Worm (Caenorhabditis elegans): ENCODE results near the gene dkf-2.

Gene dkf-2

DNA sequence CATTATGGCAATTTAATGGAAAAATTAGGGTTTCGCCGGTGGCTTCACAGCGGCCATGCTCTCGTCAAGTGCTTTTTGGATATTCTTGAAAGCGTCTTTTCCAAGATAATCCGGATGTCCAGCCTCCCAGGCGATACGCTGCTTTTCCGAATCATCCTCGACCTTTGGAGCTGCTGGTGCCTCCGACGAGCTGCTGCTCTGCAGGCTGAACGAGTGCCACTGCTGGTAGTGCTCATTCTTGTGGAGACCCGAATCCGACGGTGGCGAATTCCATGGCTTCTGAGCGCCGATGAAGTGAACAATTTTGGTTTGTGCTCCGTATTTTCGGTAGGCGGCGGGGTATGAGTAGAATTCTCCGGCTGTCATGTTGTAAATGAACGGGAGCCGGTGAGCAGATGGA is 2.2 kb upstream of the dkf-2 start:
- TF ChIP-seq fkh-6 (tag; optimal IDR thresholded peaks at IDR 0.05) (no peak), sox-4 (tag; optimal IDR thresholded peaks at IDR 0.05) (no peak), hlh-15 (tag; optimal IDR thresholded peaks at IDR 0.05) (no peak), ceh-9 (tag; optimal IDR thresholded peaks at IDR 0.05) (no peak), pax-1 (tag; optimal IDR thresholded peaks at IDR 0.05) (no peak), hlh-8 (tag; optimal IDR thresholded peaks at IDR 0.05) (no peak), C38D4.7 (GFP tag; optimal IDR thresholded peaks at IDR 0.05) (no peak), ceh-2 (tag; optimal IDR thresholded peaks at IDR 0.05) (no peak), gmeb-2 (tag; optimal IDR thresholded peaks at IDR 0.05) (no peak), T23F11.4 (GFP tag; optimal IDR thresholded peaks at IDR 0.05) (no peak), ceh-45 (GFP tag; IDR thresholded peaks at IDR 0.05) (no peak)

DNA sequence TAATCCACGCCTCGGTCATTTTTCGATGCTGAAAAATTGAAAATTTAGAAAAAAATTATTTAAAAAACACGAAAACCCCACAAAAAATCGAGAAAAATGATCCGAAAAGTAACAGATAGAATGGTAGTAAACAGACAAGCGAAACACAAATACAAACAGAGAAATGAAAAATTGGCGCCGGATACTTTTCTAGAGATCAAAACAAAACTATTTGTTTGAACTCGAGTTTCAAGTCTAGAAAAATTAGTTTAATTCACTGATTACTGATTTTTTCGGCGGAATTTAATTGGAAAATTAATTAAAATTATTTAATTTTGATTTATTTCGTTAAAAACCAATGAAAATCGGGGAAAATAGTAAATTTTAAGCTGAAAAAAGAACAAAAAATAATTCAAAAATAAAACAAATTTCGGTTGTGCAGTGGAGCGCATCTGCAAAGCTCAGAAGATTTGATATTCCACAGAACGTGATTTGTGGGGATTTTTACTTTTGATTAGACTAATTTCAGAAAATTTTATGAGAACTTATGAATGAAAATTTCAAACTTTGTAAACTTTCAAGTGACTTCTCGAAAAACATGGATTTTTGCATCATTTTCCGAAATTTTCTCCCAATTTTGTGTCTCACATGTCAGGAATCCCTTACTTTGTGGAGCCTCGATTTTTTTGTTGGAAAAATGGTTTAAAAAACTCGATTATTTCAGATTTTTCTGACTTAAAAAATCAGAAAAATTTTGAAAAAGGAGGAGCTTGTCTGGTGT is 1.0 kb upstream of the dkf-2 start, which contains the start of gene gyg-2:
Gene gyg-2, minus strand, starts transcription at position 28 of the 760 bp plus-strand sequence.
- TF ChIP-seq zip-5 (tag; optimal IDR thresholded peaks at IDR 0.05) (peak; percentile 53), eyg-1 (tag; optimal IDR thresholded peaks at IDR 0.05) (no peak), ceh-9 (tag; optimal IDR thresholded peaks at IDR 0.05) (no peak), ceh-30 (tag; optimal IDR thresholded peaks at IDR 0.05) (no peak), fkh-10 (GFP tag; optimal IDR thresholded peaks at IDR 0.05) (no peak), gmeb-2 (tag; optimal IDR thresholded peaks at IDR 0.05) (no peak), madf-2 (tag; optimal IDR thresholded peaks at IDR 0.05) (no peak), sox-4 (tag; optimal IDR thresholded peaks at IDR 0.05) (no peak), C08G9.2 (tag; optimal IDR thresholded peaks at IDR 0.05) (peak; percentile 17), rnt-1 (tag; optimal IDR thresholded peaks at IDR 0.05) (no peak), fkh-6 (tag; optimal IDR thresholded peaks at IDR 0.05) (no peak), tbx-7 (tag; optimal IDR thresholded peaks at IDR 0.05) (peak; percentile 64), nhr-11 (tag; optimal IDR thresholded peaks at IDR 0.05) (no peak), K02D7.2 (tag; optimal IDR thresholded peaks at IDR 0.05) (no peak), Y22D7AL.16 (tag; optimal IDR thresholded peaks at IDR 0.05) (no peak), ceh-14 (tag; optimal IDR thresholded peaks at IDR 0.05) (peak; percentile 7), sox-2 (GFP tag; IDR thresholded peaks at IDR 0.05) (no peak), ceh-31 (tag; optimal IDR thresholded peaks at IDR 0.05) (peak; percentile 53), lim-6 (tag; optimal IDR thresholded peaks at IDR 0.05) (no peak), ztf-16 (tag; optimal IDR thresholded peaks at IDR 0.05) (no peak), pat-9 (tag; optimal IDR thresholded peaks at IDR 0.05) (no peak), tbx-2 (tag; optimal IDR thresholded peaks at IDR 0.05) (peak; percentile 13), ttx-3 (tag; optimal IDR thresholded peaks at IDR 0.05) (no peak), ets-4 (tag; optimal IDR thresholded peaks at IDR 0.05) (no peak), elt-2 (tag; optimal IDR thresholded peaks at IDR 0.05) (peak; percentile 24), T23F11.4 (GFP tag; optimal IDR thresholded peaks at IDR 0.05) (no peak), unc-55 (GFP tag; optimal IDR thresholded peaks at IDR 0.05) (no peak), npax-4 (tag; optimal IDR thresholded peaks at IDR 0.05) (no peak), ceh-2 (tag; optimal IDR thresholded peaks at IDR 0.05) (peak; percentile 33)

DNA sequence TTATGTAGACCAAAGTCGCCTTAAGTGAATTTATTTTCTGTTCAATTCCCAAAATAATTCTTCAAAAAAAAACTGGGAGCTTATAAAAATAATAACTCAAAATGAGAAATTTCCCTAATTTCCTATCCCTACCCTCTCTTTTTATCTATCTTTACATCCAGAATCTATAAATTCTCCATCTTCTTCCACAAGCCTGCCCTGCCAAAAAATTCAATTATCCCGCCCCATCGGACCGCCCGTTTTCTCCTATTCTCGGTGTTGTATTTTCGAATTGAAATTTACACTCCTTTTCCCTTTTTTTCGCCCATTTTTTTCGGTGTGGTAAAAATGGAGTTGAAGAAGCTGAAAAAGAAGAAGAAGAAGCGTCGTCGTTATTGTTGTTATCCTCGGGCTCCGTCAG is 2.1 kb downstream of the dkf-2 start:
- peak; percentile 82 for TF ChIP-seq unc-42 (tag; optimal IDR thresholded peaks at IDR 0.05)
- peak; percentile 16 for TF ChIP-seq ceh-31 (tag; optimal IDR thresholded peaks at IDR 0.05)
- TF ChIP-seq fkh-10 (GFP tag; optimal IDR thresholded peaks at IDR 0.05), result no peak
- TF ChIP-seq hlh-13 (GFP tag; optimal IDR thresholded peaks at IDR 0.05), result no peak
- TF ChIP-seq hlh-8 (tag; optimal IDR thresholded peaks at IDR 0.05), result no peak
